Worm (Caenorhabditis elegans) whole organism, L4 larva: ENCODE results near the gene nta-1.

Experiments used
- D1046.2 ChIP-seq: fragments of 200-800 bp; sonication (Bioruptor generic); IDR thresholded peaks from 2 replicates; pipeline ENCODE4 v1.3.6; 2022; ENCODE audit warnings: missing genetic modification characterization, missing compliant biosample characterization
- F10B5.3 ChIP-seq: sonication (generic microtip); optimal IDR thresholded peaks from 2 replicates; lab custom pipeline; 2016; ENCODE audit warnings: mild to moderate bottlenecking, missing genetic modification characterization, missing compliant biosample characterization
- F49E8.2 ChIP-seq: sonication (generic microtip); optimal IDR thresholded peaks from 2 replicates; lab custom pipeline; 2016; ENCODE audit warnings: missing compliant biosample characterization, mild to moderate bottlenecking, missing genetic modification characterization, borderline replicate concordance
- R02D3.7 ChIP-seq: fragments of 150-350 bp; sonication (generic microtip); optimal IDR thresholded peaks from 3 replicates; lab custom pipeline; 2014; ENCODE audit warnings: missing biosample characterization, missing genetic modification characterization
- T26A8.4 ChIP-seq: fragments of 200-800 bp; sonication (Bioruptor generic); IDR thresholded peaks from 2 replicates; pipeline ENCODE4 v1.3.6; 2022; ENCODE audit warnings: missing genetic modification characterization, missing compliant biosample characterization
- Y48G9A.11 ChIP-seq: fragments of 200-800 bp; sonication (Bioruptor generic); IDR thresholded peaks from 2 replicates; pipeline ENCODE4 v1.3.6; 2022; ENCODE audit warnings: missing genetic modification reagents, missing genetic modification characterization, missing compliant biosample characterization
- ZK337.2 ChIP-seq: fragments of 200-800 bp; sonication (Bioruptor generic); IDR thresholded peaks from 2 replicates; pipeline ENCODE4 v1.3.6; 2022; ENCODE audit warnings: missing genetic modification reagents, missing genetic modification characterization, missing compliant biosample characterization
- ZK546.5 ChIP-seq, 2 experiments: sonication (generic microtip); optimal IDR thresholded peaks; 2 replicates each; lab custom pipeline; 2017; ENCODE audit warnings: missing biosample characterization in 2 of 2, missing genetic modification characterization in 2 of 2
- aha-1 ChIP-seq: fragments of 150-350 bp; peaks from one replicate; lab custom pipeline; 2014; ENCODE audit warnings: missing biosample characterization, missing genetic modification characterization
- ceh-28 ChIP-seq: fragments of 150-350 bp; optimal IDR thresholded peaks from 2 replicates; lab custom pipeline; 2014; ENCODE audit warnings: missing biosample characterization, missing genetic modification reagents, missing genetic modification characterization
- ceh-62 ChIP-seq: sonication (generic microtip); optimal IDR thresholded peaks from 2 replicates; lab custom pipeline; 2017; ENCODE audit warnings: missing biosample characterization, missing genetic modification characterization
- ceh-82 ChIP-seq: sonication (generic microtip); optimal IDR thresholded peaks from 2 replicates; lab custom pipeline; 2017; ENCODE audit warnings: missing biosample characterization, missing genetic modification characterization
- dmd-6 ChIP-seq: fragments of 200-800 bp; sonication (Bioruptor generic); IDR thresholded peaks from 2 replicates; pipeline ENCODE4 v1.3.6; 2022; ENCODE audit warnings: missing genetic modification reagents, missing genetic modification characterization, missing compliant biosample characterization
- dmd-9 ChIP-seq: fragments of 200-800 bp; sonication (Bioruptor generic); IDR thresholded peaks from 2 replicates; pipeline ENCODE4 v1.3.6; 2022; ENCODE audit warnings: missing genetic modification reagents, missing genetic modification characterization, missing compliant biosample characterization
- dpl-1 ChIP-seq: fragments of 150-350 bp; optimal IDR thresholded peaks from 2 replicates; lab custom pipeline; 2014; ENCODE audit warnings: missing biosample characterization, missing genetic modification reagents, missing genetic modification characterization
- dve-1 ChIP-seq: sonication (generic microtip); optimal IDR thresholded peaks from 2 replicates; lab custom pipeline; 2017; ENCODE audit warnings: antibody characterized with exemption, mild to moderate bottlenecking, missing genetic modification characterization, missing compliant biosample characterization; ENCODE audit not compliant: insufficient read depth
- egl-43 ChIP-seq: fragments of 200-800 bp; sonication (Bioruptor generic); IDR thresholded peaks from 2 replicates; pipeline ENCODE4 v1.3.6; 2022; ENCODE audit warnings: missing genetic modification reagents, missing genetic modification characterization, missing compliant biosample characterization
- gei-8 ChIP-seq: fragments of 200-800 bp; sonication (Bioruptor generic); optimal IDR thresholded peaks from 2 replicates; lab custom pipeline; 2018; ENCODE audit warnings: mild to moderate bottlenecking, missing genetic modification characterization, missing compliant biosample characterization
- hif-1 ChIP-seq, 2 experiments: sonication (generic microtip); optimal IDR thresholded peaks; 2 replicates each; lab custom pipeline; 2016 to 2017; ENCODE audit warnings: missing compliant biosample characterization in 2 of 2, missing genetic modification characterization in 2 of 2, missing genetic modification reagents in 2 of 2, missing genotype in 2 of 2, mild to moderate bottlenecking in 1 of 2
- lin-13 ChIP-seq: fragments of 150-350 bp; optimal IDR thresholded peaks from 2 replicates; lab custom pipeline; 2014; ENCODE audit warnings: missing biosample characterization, missing genetic modification reagents, missing genetic modification characterization
- lin-38 ChIP-seq: fragments of 200-800 bp; sonication (Bioruptor generic); IDR thresholded peaks from 2 replicates; pipeline ENCODE4 v1.3.6; 2022; ENCODE audit warnings: missing genetic modification reagents, missing genetic modification characterization, missing compliant biosample characterization
- lin-39 ChIP-seq: fragments of 150-350 bp; optimal IDR thresholded peaks from 2 replicates; lab custom pipeline; 2014; ENCODE audit warnings: missing biosample characterization, missing genetic modification reagents, missing genetic modification characterization
- madf-5 ChIP-seq, 2 experiments: fragments of 200-800 bp; sonication (Bioruptor generic); IDR thresholded peaks; 2 replicates each; pipeline ENCODE4 v1.3.6; 2022; ENCODE audit warnings: missing compliant biosample characterization in 2 of 2, missing genetic modification characterization in 2 of 2
- mdl-1 ChIP-seq, 2 experiments: fragments of 150-350 bp in 1 of 2; sonication (generic microtip) in 1 of 2; optimal IDR thresholded peaks; 2 replicates each; lab custom pipeline; 2014 to 2017; ENCODE audit warnings: missing biosample characterization in 2 of 2, missing genetic modification characterization in 2 of 2
- mxl-2 ChIP-seq: fragments of 200-800 bp; sonication (Bioruptor generic); conservative IDR thresholded peaks from 2 replicates; pipeline ENCODE4 v1.3.6; 2022; ENCODE audit warnings: missing genetic modification reagents, missing genetic modification characterization, missing compliant biosample characterization
- mxl-3 ChIP-seq: fragments of 200-800 bp; sonication (Bioruptor generic); optimal IDR thresholded peaks from 2 replicates; lab custom pipeline; 2018; ENCODE audit warnings: mild to moderate bottlenecking, missing genetic modification characterization, missing compliant biosample characterization
- nhr-102 ChIP-seq: sonication (generic microtip); optimal IDR thresholded peaks from 2 replicates; lab custom pipeline; 2016; ENCODE audit warnings: mild to moderate bottlenecking, missing genetic modification characterization, moderate library complexity, missing compliant biosample characterization
- nhr-41 ChIP-seq: fragments of 200-800 bp; sonication (Bioruptor generic); IDR thresholded peaks from 2 replicates; pipeline ENCODE4 v1.3.6; 2022; ENCODE audit warnings: missing genetic modification reagents, missing genetic modification characterization, missing compliant biosample characterization
- nhr-48 ChIP-seq: sonication (generic microtip); optimal IDR thresholded peaks from 2 replicates; lab custom pipeline; 2016; ENCODE audit warnings: mild to moderate bottlenecking, missing genetic modification characterization, missing compliant biosample characterization
- nhr-6 ChIP-seq: fragments of 150-350 bp; optimal IDR thresholded peaks from 2 replicates; lab custom pipeline; 2014; ENCODE audit warnings: missing biosample characterization, missing genetic modification characterization
- nhr-77 ChIP-seq: fragments of 150-350 bp; optimal IDR thresholded peaks from 2 replicates; lab custom pipeline; 2014; ENCODE audit warnings: missing biosample characterization, missing genetic modification characterization
- pha-4 ChIP-seq, 2 experiments: fragments of 150-350 bp in 1 of 2; fragments of 200-800 bp in 1 of 2; sonication (Bioruptor generic) in 1 of 2; IDR thresholded peaks in 1 of 2; optimal IDR thresholded peaks in 1 of 2; 2 replicates each; pipeline versions ENCODE4 v1.3.6 to Lab custom; 2014 to 2022; ENCODE audit warnings: missing genetic modification characterization in 2 of 2, missing genetic modification reagents in 2 of 2, missing biosample characterization in 1 of 2, missing compliant biosample characterization in 1 of 2
- php-3 ChIP-seq: fragments of 200-800 bp; sonication (Bioruptor generic); IDR thresholded peaks from 2 replicates; pipeline ENCODE4 v1.3.6; 2022; ENCODE audit warnings: missing genetic modification reagents, missing genetic modification characterization, missing compliant biosample characterization
- snpc-4 ChIP-seq: fragments of 150-350 bp; optimal IDR thresholded peaks from 2 replicates; lab custom pipeline; 2014; ENCODE audit warnings: missing biosample characterization, missing genetic modification characterization
- tag-97 ChIP-seq: fragments of 200-800 bp; sonication (Bioruptor generic); IDR thresholded peaks from 2 replicates; pipeline ENCODE4 v1.3.6; 2022; ENCODE audit warnings: missing genetic modification characterization, missing compliant biosample characterization
- tra-1 ChIP-seq: fragments of 200-800 bp; sonication (Bioruptor generic); IDR thresholded peaks from 2 replicates; pipeline ENCODE4 v1.3.6; 2022; ENCODE audit warnings: missing genetic modification reagents, missing genetic modification characterization, missing compliant biosample characterization
- zag-1 ChIP-seq: fragments of 150-350 bp; optimal IDR thresholded peaks from 2 replicates; lab custom pipeline; 2014; ENCODE audit warnings: missing biosample characterization, missing genetic modification characterization
- zfp-3 ChIP-seq: fragments of 200-800 bp; sonication (Bioruptor generic); conservative IDR thresholded peaks from 2 replicates; pipeline ENCODE4 v1.3.6; 2022; ENCODE audit warnings: missing genetic modification reagents, missing genetic modification characterization, missing compliant biosample characterization
- ztf-11 ChIP-seq: fragments of 150-350 bp; optimal IDR thresholded peaks from 2 replicates; lab custom pipeline; 2014; ENCODE audit warnings: missing biosample characterization, missing genetic modification characterization

Gene nta-1

ce11 chrII:3747405-3747804, 3.8 kb upstream of the nta-1 start, which contains the start of gene fbxb-92:
Gene fbxb-92, minus strand, starts transcription at chrII:3747505.
- TF ChIP-seq dmd-6 (GFP tag; lab: Robert Waterston, UW) (no peak), dpl-1 (GFP tag; lab: Kevin White, UChicago) (no peak), ceh-28 (tag; lab: Kevin White, UChicago) (no peak), lin-38 (GFP tag; lab: Robert Waterston, UW) (no peak), R02D3.7 (tag; lab: Kevin White, UChicago) (no peak), mdl-1 (tag; optimal IDR thresholded peaks at IDR 0.05; lab: Kevin White, UChicago) (no peak), D1046.2 (GFP tag; lab: Robert Waterston, UW) (no peak), ZK337.2 (GFP tag; lab: Robert Waterston, UW) (no peak), mxl-3 (no peak), ztf-11 (no peak), ZK546.5 (tag; optimal IDR thresholded peaks at IDR 0.05; lab: Kevin White, UChicago) (no peak), mxl-2 (GFP tag; lab: Robert Waterston, UW) (no peak), lin-39 (tag; lab: Kevin White, UChicago) (no peak), ceh-62 (tag; lab: Kevin White, UChicago) (no peak), nhr-48 (tag; lab: Kevin White, UChicago) (no peak), nhr-6 (tag; lab: Kevin White, UChicago) (no peak), aha-1 (tag; lab: Kevin White, UChicago) (no peak)
- TF ChIP-seq, all 104 proteins: peak for 0

ce11 chrII:3741584-3741983, 2.0 kb downstream of the nta-1 start, which contains the start of gene F12E12.1:
Gene F12E12.1, plus strand, starts transcription at chrII:3741884.
- no peak for TF ChIP-seq ceh-82 (tag; lab: Kevin White, UChicago)
- TF ChIP-seq nhr-41 (GFP tag; lab: Robert Waterston, UW): no peak
- TF ChIP-seq tra-1 (GFP tag; lab: Robert Waterston, UW): no peak
- no peak for TF ChIP-seq zfp-3 (GFP tag; lab: Robert Waterston, UW)
- no peak for TF ChIP-seq gei-8 (GFP tag; lab: Kevin White, UChicago)
- no peak for TF ChIP-seq nhr-77 (tag; lab: Kevin White, UChicago)
- no peak for TF ChIP-seq dmd-9
- TF ChIP-seq lin-13 (GFP tag; lab: Kevin White, UChicago): no peak
- no peak for TF ChIP-seq ztf-11
- TF ChIP-seq F10B5.3 (tag; lab: Kevin White, UChicago): no peak
- TF ChIP-seq F49E8.2 (tag; lab: Kevin White, UChicago): no peak
- no peak for TF ChIP-seq hif-1 (tag; optimal IDR thresholded peaks at IDR 0.05; lab: Kevin White, UChicago)
- no peak for TF ChIP-seq nhr-6 (tag; lab: Kevin White, UChicago)
- no peak for TF ChIP-seq madf-5 (GFP tag; IDR thresholded peaks at IDR 0.05; lab: Robert Waterston, UW)
- no peak for TF ChIP-seq ZK546.5 (tag; optimal IDR thresholded peaks at IDR 0.05; lab: Kevin White, UChicago)
- no peak for TF ChIP-seq nhr-102 (tag; lab: Kevin White, UChicago)

- TF ChIP-seq lin-39 (tag; lab: Kevin White, UChicago): no peak
- TF ChIP-seq ceh-82 (tag; lab: Kevin White, UChicago): no peak
- TF ChIP-seq zag-1: no peak
- TF ChIP-seq tag-97 (GFP tag; lab: Robert Waterston, UW): no peak
- no peak for TF ChIP-seq dmd-6 (GFP tag; lab: Robert Waterston, UW)
- TF ChIP-seq lin-38 (GFP tag; lab: Robert Waterston, UW): no peak
- TF ChIP-seq Y48G9A.11 (GFP tag; lab: Robert Waterston, UW): no peak
- TF ChIP-seq T26A8.4: no peak
- no peak for TF ChIP-seq dve-1
- no peak for TF ChIP-seq snpc-4 (tag; lab: Kevin White, UChicago)
- TF ChIP-seq nhr-102 (tag; lab: Kevin White, UChicago): no peak
- TF ChIP-seq php-3 (GFP tag; lab: Robert Waterston, UW): no peak
- no peak for TF ChIP-seq nhr-77 (tag; lab: Kevin White, UChicago)
- no peak for TF ChIP-seq nhr-48 (tag; lab: Kevin White, UChicago)
- TF ChIP-seq egl-43: no peak
- TF ChIP-seq lin-13 (GFP tag; lab: Kevin White, UChicago): no peak
- TF ChIP-seq R02D3.7 (tag; lab: Kevin White, UChicago): no peak
- TF ChIP-seq pha-4 (GFP tag; IDR thresholded peaks at IDR 0.05; lab: Robert Waterston, UW): no peak
- TF ChIP-seq pha-4 (tag; optimal IDR thresholded peaks at IDR 0.05; lab: Kevin White, UChicago): no peak
Measured at ce11 chrII:3739647-3740046, 4.0 kb downstream of the nta-1 start, which contains the start of gene F12E12.2. Gene F12E12.2, plus strand, starts transcription at chrII:3739947.
